Worm (Caenorhabditis elegans) whole organism, late embryonic: Measurements from ENCODE around the gene elpc-3.

Experiments
- ceh-19 ChIP-seq: fragments of 200-800 bp; sonication (Bioruptor generic); optimal IDR thresholded peaks from 2 replicates; lab custom pipeline; 2018; ENCODE audit warnings: mild to moderate bottlenecking, missing genetic modification characterization, missing compliant biosample characterization
- ceh-9 ChIP-seq: sonication (generic microtip); optimal IDR thresholded peaks from 2 replicates; lab custom pipeline; 2016; ENCODE audit warnings: mild to moderate bottlenecking, missing genetic modification characterization, inconsistent platforms, missing compliant biosample characterization
- fax-1 ChIP-seq: sonication (generic microtip); optimal IDR thresholded peaks from 2 replicates; lab custom pipeline; 2016; ENCODE audit warnings: missing genotype, missing genetic modification characterization, missing compliant biosample characterization
- fkh-10 ChIP-seq: fragments of 150-350 bp; optimal IDR thresholded peaks from 2 replicates; lab custom pipeline; 2014; ENCODE audit warnings: missing biosample characterization, missing genetic modification reagents, missing genetic modification characterization
- hlh-6 ChIP-seq: sonication (generic microtip); optimal IDR thresholded peaks from 2 replicates; lab custom pipeline; 2016; ENCODE audit warnings: missing genotype, missing genetic modification characterization, missing compliant biosample characterization
- pqm-1 ChIP-seq: sonication (generic microtip); optimal IDR thresholded peaks from 2 replicates; lab custom pipeline; 2016; ENCODE audit warnings: missing genetic modification characterization, missing compliant biosample characterization
- sdc-2 ChIP-seq: sonication (generic microtip); optimal IDR thresholded peaks from 2 replicates; lab custom pipeline; 2016; ENCODE audit warnings: missing genotype, missing genetic modification characterization, missing compliant biosample characterization
- syd-9 ChIP-seq: sonication (generic microtip); optimal IDR thresholded peaks from 2 replicates; lab custom pipeline; 2016; ENCODE audit warnings: mild to moderate bottlenecking, missing genetic modification characterization, moderate library complexity, missing compliant biosample characterization
- unc-3 ChIP-seq, 2 experiments: fragments of 200-800 bp in 1 of 2; sonication (Bioruptor generic) in 1 of 2; sonication (generic microtip) in 1 of 2; conservative IDR thresholded peaks in 1 of 2; optimal IDR thresholded peaks in 1 of 2; 2 replicates each; pipeline versions ENCODE4 v1.3.6 to Lab custom; 2016 to 2022; ENCODE audit warnings: missing compliant biosample characterization in 2 of 2, missing genetic modification characterization in 2 of 2, missing genetic modification reagents in 1 of 2

DNA sequence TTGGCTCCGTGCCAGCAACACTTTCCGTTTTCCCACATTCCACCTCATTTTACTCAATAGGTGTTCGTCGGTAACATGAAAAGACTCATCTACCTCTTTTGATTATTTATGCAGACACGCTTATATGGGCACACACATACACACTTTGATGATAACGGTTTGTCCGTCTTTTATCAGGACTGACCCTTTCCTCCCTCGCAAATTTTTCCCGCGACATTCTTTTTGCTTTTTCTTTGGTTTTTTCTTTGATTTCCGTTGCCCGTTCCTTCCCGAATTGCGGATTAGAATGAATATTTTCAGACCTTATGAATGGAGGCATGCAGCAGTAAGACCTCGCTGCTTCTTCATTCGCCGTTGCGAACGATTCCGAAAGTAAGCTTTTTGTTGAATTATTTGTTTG lies 31.8 kb upstream of the elpc-3 start, which contains the start of gene vab-8:
- TF ChIP-seq sdc-2 (tag; lab: Kevin White, UChicago) = no peak
- TF ChIP-seq fkh-10 (GFP tag; lab: Kevin White, UChicago) = no peak
- TF ChIP-seq hlh-6 (tag; lab: Kevin White, UChicago) = no peak
- TF ChIP-seq ceh-19 (GFP tag; lab: Kevin White, UChicago) = no peak
- no peak for TF ChIP-seq ceh-9 (tag; lab: Kevin White, UChicago)
- no peak for TF ChIP-seq unc-3 (GFP tag; conservative IDR thresholded peaks at IDR 0.05; lab: Robert Waterston, UW)
- no peak for TF ChIP-seq unc-3 (tag; optimal IDR thresholded peaks at IDR 0.05; lab: Kevin White, UChicago)
- TF ChIP-seq pqm-1 (tag; lab: Kevin White, UChicago) = no peak
- TF ChIP-seq syd-9 (tag; lab: Kevin White, UChicago) = no peak
- no peak for TF ChIP-seq fax-1
